Worm (Caenorhabditis elegans) whole organism, late embryonic: ENCODE results near the gene cav-1.

Source experiments
- ceh-19 ChIP-seq: fragments of 200-800 bp; sonication (Bioruptor generic); optimal IDR thresholded peaks from 2 replicates; lab custom pipeline; 2018; ENCODE audit warnings: mild to moderate bottlenecking, missing genetic modification characterization, missing compliant biosample characterization
- nfya-1 ChIP-seq: sonication (generic microtip); optimal IDR thresholded peaks from 2 replicates; lab custom pipeline; 2017; ENCODE audit warnings: missing genetic modification characterization, mild to moderate bottlenecking, missing compliant biosample characterization, antibody characterized with exemption, moderate library complexity

- TF ChIP-seq ceh-19 (GFP tag; lab: Kevin White, UChicago) (no peak), nfya-1 (tag; lab: Kevin White, UChicago) (no peak)
Observed at ce11 chrIV:9755713-9756112, 16.6 kb upstream of the cav-1 start.
